Worm (Caenorhabditis elegans): ENCODE data around the gene Y53G8AM.7.
A peak's percentile ranks its signal among the peaks of the same experiment; 100 is the strongest.

The Y53G8AM.7 gene

ce11 chrIII:3310876-3311597, 44.5 kb upstream of the Y53G8AM.7 start, which contains the start of gene ral-1:
Gene ral-1, plus strand, starts transcription at chrIII:3311310.
- TF ChIP-seq ama-1 (optimal IDR thresholded peaks at IDR 0.05) (no peak), pha-4 (tag; optimal IDR thresholded peaks at IDR 0.05) (peak; percentile 4), elt-3 (tag; optimal IDR thresholded peaks at IDR 0.05) (no peak), pqm-1 (tag; optimal IDR thresholded peaks at IDR 0.05) (peak; percentile 4), R02D3.7 (tag; optimal IDR thresholded peaks at IDR 0.05) (no peak), ceh-28 (tag; optimal IDR thresholded peaks at IDR 0.05) (peak; percentile 78), hmg-11 (tag; optimal IDR thresholded peaks at IDR 0.05) (peak; percentile 30), nhr-23 (tag; optimal IDR thresholded peaks at IDR 0.05) (no peak), nfya-1 (tag; optimal IDR thresholded peaks at IDR 0.05; ENCODE audit: insufficient read depth) (peak; percentile 22), unc-39 (tag; optimal IDR thresholded peaks at IDR 0.05) (no peak), fkh-2 (tag; optimal IDR thresholded peaks at IDR 0.05) (no peak), egl-5 (tag; optimal IDR thresholded peaks at IDR 0.05) (no peak)

ce11 chrIII:3309700-3310099, 43.2 kb upstream of the Y53G8AM.7 start:
- TF ChIP-seq nhr-237 (tag; optimal IDR thresholded peaks at IDR 0.05) (no peak), fkh-2 (tag; optimal IDR thresholded peaks at IDR 0.05) (no peak), elt-3 (tag; optimal IDR thresholded peaks at IDR 0.05) (no peak), ztf-11 (tag; optimal IDR thresholded peaks at IDR 0.05) (no peak), nhr-12 (tag; optimal IDR thresholded peaks at IDR 0.05) (no peak), pha-4 (tag; optimal IDR thresholded peaks at IDR 0.05) (no peak), nhr-67 (tag; optimal IDR thresholded peaks at IDR 0.05) (no peak), ama-1 (optimal IDR thresholded peaks at IDR 0.05) (no peak)

DNA sequence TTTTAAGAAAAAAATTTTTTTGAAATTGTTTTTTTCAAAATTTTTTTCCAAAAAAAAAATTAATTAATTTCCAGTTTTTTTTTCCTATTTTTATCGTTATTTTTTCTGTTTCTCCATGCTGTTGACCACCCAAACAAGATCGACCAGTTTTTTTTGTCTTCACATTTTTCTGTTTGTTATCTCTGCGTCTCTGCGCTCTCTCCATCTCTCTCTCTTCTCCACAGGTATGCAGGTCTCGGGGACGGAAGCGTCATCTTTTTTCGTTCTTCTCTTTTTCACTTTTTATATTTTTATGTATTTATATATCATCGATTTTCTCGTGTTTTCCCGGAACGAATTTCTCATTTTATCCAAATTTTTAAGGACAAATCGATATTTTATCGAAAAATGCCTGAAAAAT, 42.4 kb upstream of the Y53G8AM.7 start:
- TF ChIP-seq eor-1 (tag; optimal IDR thresholded peaks at IDR 0.05) (no peak), mdl-1 (tag; optimal IDR thresholded peaks at IDR 0.05) (no peak), fkh-2 (tag; optimal IDR thresholded peaks at IDR 0.05) (no peak), skn-1 (tag; optimal IDR thresholded peaks at IDR 0.05) (no peak), hmg-11 (tag; optimal IDR thresholded peaks at IDR 0.05) (peak; percentile 37), daf-12 (tag; optimal IDR thresholded peaks at IDR 0.05) (no peak), tbx-2 (tag; optimal IDR thresholded peaks at IDR 0.05) (no peak), nhr-76 (tag; optimal IDR thresholded peaks at IDR 0.05) (no peak), nhr-12 (tag; optimal IDR thresholded peaks at IDR 0.05) (no peak), nhr-43 (tag; optimal IDR thresholded peaks at IDR 0.05; ENCODE audit: poor library complexity, severe bottlenecking) (no peak), egl-5 (tag; optimal IDR thresholded peaks at IDR 0.05) (peak; percentile 10), nfya-1 (tag; optimal IDR thresholded peaks at IDR 0.05; ENCODE audit: insufficient read depth) (peak; percentile 36), aly-2 (tag; optimal IDR thresholded peaks at IDR 0.05) (no peak), pha-4 (tag; optimal IDR thresholded peaks at IDR 0.05) (peak; percentile 59), nhr-23 (tag; optimal IDR thresholded peaks at IDR 0.05) (peak; percentile 26), egl-27 (tag; optimal IDR thresholded peaks at IDR 0.05) (no peak), elt-2 (tag; optimal IDR thresholded peaks at IDR 0.05) (no peak), elt-1 (tag; optimal IDR thresholded peaks at IDR 0.05) (no peak), nhr-77 (tag; optimal IDR thresholded peaks at IDR 0.05) (no peak), ceh-82 (tag; optimal IDR thresholded peaks at IDR 0.05) (no peak), ceh-9 (tag; optimal IDR thresholded peaks at IDR 0.05) (no peak), nhr-11 (tag; optimal IDR thresholded peaks at IDR 0.05) (no peak), lsy-12 (tag; optimal IDR thresholded peaks at IDR 0.05) (no peak), R02D3.7 (tag; optimal IDR thresholded peaks at IDR 0.05) (no peak)

DNA sequence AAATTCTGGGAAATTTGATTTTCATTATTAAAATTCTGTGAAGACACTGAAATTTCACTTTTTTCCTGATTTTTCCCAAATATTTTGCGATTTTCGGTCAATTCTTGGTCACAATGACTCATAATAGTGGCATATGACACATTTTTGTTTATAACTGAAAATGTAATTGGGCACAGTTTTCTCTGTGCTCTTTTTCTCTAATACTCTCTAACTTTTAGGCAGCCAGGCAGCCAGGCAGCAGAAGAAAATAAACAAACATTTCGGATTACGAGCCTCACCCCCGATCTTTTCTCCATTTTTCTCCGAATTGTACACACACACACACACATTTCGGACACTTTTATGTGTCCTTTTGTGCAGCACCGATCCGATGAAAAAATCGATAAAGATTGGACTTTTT, 40.9 kb upstream of the Y53G8AM.7 start:
- TF ChIP-seq R02D3.7 (tag; optimal IDR thresholded peaks at IDR 0.05) (no peak), pha-4 (tag; optimal IDR thresholded peaks at IDR 0.05) (peak; percentile 97), ceh-9 (tag; optimal IDR thresholded peaks at IDR 0.05) (no peak)

DNA sequence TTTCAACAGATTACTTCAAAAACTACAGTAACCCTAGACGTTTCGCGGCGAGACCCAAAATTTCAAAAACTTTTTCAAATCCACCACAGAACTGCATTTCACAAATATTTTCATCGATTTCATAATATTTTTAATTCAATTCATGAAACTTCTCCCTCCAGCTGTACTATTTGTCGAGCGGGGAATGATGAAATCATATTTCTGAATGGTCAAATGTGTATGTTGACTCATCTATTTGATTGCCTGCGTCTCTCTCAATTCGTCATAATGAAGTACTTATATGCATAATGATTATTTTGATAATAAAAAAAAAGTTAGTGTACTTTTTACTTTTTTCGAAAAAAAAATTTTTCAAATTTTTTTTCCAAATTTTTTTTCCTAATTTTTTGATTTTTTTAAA, 39.8 kb upstream of the Y53G8AM.7 start:
- TF ChIP-seq pha-4 (tag; optimal IDR thresholded peaks at IDR 0.05) (peak; percentile 86), jun-1 (tag; optimal IDR thresholded peaks at IDR 0.05) (peak; percentile 58), pqm-1 (tag; optimal IDR thresholded peaks at IDR 0.05) (peak; percentile 33), nhr-11 (tag; optimal IDR thresholded peaks at IDR 0.05) (no peak), fos-1 (tag; optimal IDR thresholded peaks at IDR 0.05) (peak; percentile 41)
